Worm (Caenorhabditis elegans) whole organism, young adult: ENCODE data around the gene ZK121.2.

Experiments used
- F39B2.1 ChIP-seq: fragments of 200-800 bp; sonication (Bioruptor generic); IDR thresholded peaks from 2 replicates; pipeline ENCODE4 v1.3.6; 2022; ENCODE audit warnings: missing genetic modification reagents, missing genetic modification characterization, missing compliant biosample characterization
- F57C9.4 ChIP-seq: sonication (generic microtip); optimal IDR thresholded peaks from 2 replicates; lab custom pipeline; 2017; ENCODE audit warnings: mild to moderate bottlenecking, missing genetic modification characterization, missing compliant biosample characterization
- ama-1 ChIP-seq, 3 experiments: fragments of 150-350 bp in 1 of 3; sonication (generic microtip) in 2 of 3; optimal IDR thresholded peaks; 2 replicates each; lab custom pipeline; 2014 to 2018; ENCODE audit warnings: missing biosample characterization in 2 of 3, missing genetic modification characterization in 2 of 3, missing genetic modification reagents in 2 of 3
- dox-1 ChIP-seq: fragments of 200-800 bp; sonication (Bioruptor generic); IDR thresholded peaks from 2 replicates; pipeline ENCODE4 v1.3.6; 2022; ENCODE audit warnings: missing genetic modification reagents, missing genetic modification characterization, missing compliant biosample characterization
- egl-18 ChIP-seq: fragments of 200-800 bp; sonication (Bioruptor generic); IDR thresholded peaks from 2 replicates; pipeline ENCODE4 v1.3.6; 2022; ENCODE audit warnings: missing genetic modification reagents, missing genetic modification characterization, missing compliant biosample characterization
- ekl-4 ChIP-seq: fragments of 200-800 bp; sonication (Bioruptor generic); IDR thresholded peaks from 2 replicates; pipeline ENCODE4 v1.3.6; 2022; ENCODE audit warnings: missing genetic modification reagents, missing genetic modification characterization, missing compliant biosample characterization
- gei-17 ChIP-seq: fragments of 200-800 bp; sonication (Bioruptor generic); optimal IDR thresholded peaks from 2 replicates; lab custom pipeline; 2018; ENCODE audit warnings: mild to moderate bottlenecking, missing genetic modification characterization, missing compliant biosample characterization
- nfya-2 ChIP-seq: fragments of 200-800 bp; sonication (Bioruptor generic); IDR thresholded peaks from 2 replicates; pipeline ENCODE4 v1.3.6; 2022; ENCODE audit warnings: missing genetic modification reagents, missing genetic modification characterization, missing compliant biosample characterization
- nhr-179 ChIP-seq: sonication (generic microtip); optimal IDR thresholded peaks from 2 replicates; lab custom pipeline; 2016; ENCODE audit warnings: mild to moderate bottlenecking, missing genetic modification characterization, missing compliant biosample characterization
- pha-4 ChIP-seq: fragments of 150-350 bp; sonication (generic microtip); optimal IDR thresholded peaks from 2 replicates; lab custom pipeline; 2014; ENCODE audit warnings: missing biosample characterization, missing genetic modification reagents, missing genetic modification characterization
- tbp1 ChIP-seq: fragments of 200-800 bp; sonication (Bioruptor generic); optimal IDR thresholded peaks from 2 replicates; lab custom pipeline; 2018; ENCODE audit warnings: mild to moderate bottlenecking, missing genetic modification characterization, missing compliant biosample characterization
- ztf-18 ChIP-seq: sonication (generic microtip); optimal IDR thresholded peaks from 2 replicates; lab custom pipeline; 2016; ENCODE audit warnings: missing genotype, mild to moderate bottlenecking, missing genetic modification characterization, missing compliant biosample characterization

- TF ChIP-seq ama-1 (optimal IDR thresholded peaks at IDR 0.05; lab: Kevin White, UChicago), result no peak
- TF ChIP-seq ama-1 (GFP tag; optimal IDR thresholded peaks at IDR 0.05; lab: Kevin White, UChicago), result no peak
- TF ChIP-seq ztf-18 (tag; lab: Kevin White, UChicago), result no peak
- no peak for TF ChIP-seq tbp1 (GFP tag; lab: Kevin White, UChicago)
- no peak for TF ChIP-seq ekl-4 (GFP tag; lab: Robert Waterston, UW)
- TF ChIP-seq nhr-179 (tag; lab: Kevin White, UChicago), result no peak
- TF ChIP-seq gei-17, result no peak
- TF ChIP-seq F39B2.1, result no peak
- no peak for TF ChIP-seq dox-1 (GFP tag; lab: Robert Waterston, UW)
- TF ChIP-seq nfya-2 (GFP tag; lab: Robert Waterston, UW), result no peak
- no peak for TF ChIP-seq F57C9.4 (tag; lab: Kevin White, UChicago)
- TF ChIP-seq egl-18 (GFP tag; lab: Robert Waterston, UW), result no peak
- no peak for TF ChIP-seq pha-4 (tag; lab: Kevin White, UChicago)
Observed at ce11 chrIII:5304044-5304443, 37.4 kb upstream of the ZK121.2 start.
